Worm (Caenorhabditis elegans) whole organism, late embryonic: Measurements from ENCODE around the gene chk-2.

Experiments used
- C38D4.7 ChIP-seq: fragments of 200-800 bp; sonication (Bioruptor generic); optimal IDR thresholded peaks from 2 replicates; lab custom pipeline; 2018; ENCODE audit warnings: mild to moderate bottlenecking, missing genetic modification characterization, moderate library complexity, missing compliant biosample characterization
- K02D7.2 ChIP-seq: sonication (generic microtip); optimal IDR thresholded peaks from 2 replicates; lab custom pipeline; 2017; ENCODE audit warnings: mild to moderate bottlenecking, missing genetic modification characterization, missing compliant biosample characterization
- K09A11.1 ChIP-seq: sonication (generic microtip); optimal IDR thresholded peaks from 2 replicates; lab custom pipeline; 2017; ENCODE audit warnings: antibody characterized with exemption, mild to moderate bottlenecking, missing genetic modification characterization, missing compliant biosample characterization; ENCODE audit not compliant: insufficient read depth
- T23F11.4 ChIP-seq: fragments of 200-800 bp; sonication (Bioruptor generic); optimal IDR thresholded peaks from 2 replicates; lab custom pipeline; 2018; ENCODE audit warnings: mild to moderate bottlenecking, missing genetic modification characterization, missing compliant biosample characterization
- ama-1 ChIP-seq: fragments of 150-350 bp; optimal IDR thresholded peaks from 2 replicates; lab custom pipeline; 2014
- ceh-19 ChIP-seq: fragments of 200-800 bp; sonication (Bioruptor generic); optimal IDR thresholded peaks from 2 replicates; lab custom pipeline; 2018; ENCODE audit warnings: mild to moderate bottlenecking, missing genetic modification characterization, missing compliant biosample characterization
- ceh-2 ChIP-seq: sonication (generic microtip); optimal IDR thresholded peaks from 2 replicates; lab custom pipeline; 2016; ENCODE audit warnings: missing genotype, missing genetic modification characterization, missing compliant biosample characterization
- ceh-22 ChIP-seq: sonication (generic microtip); optimal IDR thresholded peaks from 2 replicates; lab custom pipeline; 2017; ENCODE audit warnings: missing biosample characterization, missing genetic modification characterization
- ceh-24 ChIP-seq: sonication (generic microtip); optimal IDR thresholded peaks from 2 replicates; lab custom pipeline; 2016; ENCODE audit warnings: mild to moderate bottlenecking, missing genetic modification characterization, missing compliant biosample characterization
- ceh-31 ChIP-seq: sonication (generic microtip); optimal IDR thresholded peaks from 2 replicates; lab custom pipeline; 2016; ENCODE audit warnings: missing genetic modification characterization, missing compliant biosample characterization
- ceh-48 ChIP-seq: sonication (generic microtip); optimal IDR thresholded peaks from 2 replicates; lab custom pipeline; 2016; ENCODE audit warnings: missing genetic modification characterization, inconsistent platforms, missing compliant biosample characterization
- che-1 ChIP-seq: sonication (generic microtip); optimal IDR thresholded peaks from 2 replicates; lab custom pipeline; 2016; ENCODE audit warnings: mild to moderate bottlenecking, missing genetic modification characterization, missing compliant biosample characterization
- dve-1 ChIP-seq: sonication (generic microtip); optimal IDR thresholded peaks from 2 replicates; lab custom pipeline; 2017; ENCODE audit warnings: antibody characterized with exemption, mild to moderate bottlenecking, missing genetic modification characterization, missing compliant biosample characterization
- elt-4 ChIP-seq: sonication (generic microtip); optimal IDR thresholded peaks from 2 replicates; lab custom pipeline; 2016; ENCODE audit warnings: missing genetic modification characterization, missing compliant biosample characterization
- ets-4 ChIP-seq: sonication (generic microtip); optimal IDR thresholded peaks from 2 replicates; lab custom pipeline; 2016; ENCODE audit warnings: missing genetic modification characterization, missing compliant biosample characterization
- eyg-1 ChIP-seq: sonication (generic microtip); optimal IDR thresholded peaks from 2 replicates; lab custom pipeline; 2016; ENCODE audit warnings: missing genotype, missing genetic modification characterization, missing compliant biosample characterization
- fkh-10 ChIP-seq: fragments of 150-350 bp; optimal IDR thresholded peaks from 2 replicates; lab custom pipeline; 2014; ENCODE audit warnings: missing biosample characterization, missing genetic modification reagents, missing genetic modification characterization
- fkh-6 ChIP-seq: sonication (generic microtip); optimal IDR thresholded peaks from 2 replicates; lab custom pipeline; 2016; ENCODE audit warnings: missing genetic modification characterization, missing compliant biosample characterization
- gmeb-2 ChIP-seq: sonication (generic microtip); optimal IDR thresholded peaks from 2 replicates; lab custom pipeline; 2016; ENCODE audit warnings: missing genetic modification characterization, inconsistent platforms, missing compliant biosample characterization
- hlh-13 ChIP-seq: fragments of 200-800 bp; sonication (Bioruptor generic); optimal IDR thresholded peaks from 2 replicates; lab custom pipeline; 2018; ENCODE audit warnings: mild to moderate bottlenecking, missing genetic modification characterization, missing compliant biosample characterization
- hlh-6 ChIP-seq: sonication (generic microtip); optimal IDR thresholded peaks from 2 replicates; lab custom pipeline; 2016; ENCODE audit warnings: missing genotype, missing genetic modification characterization, missing compliant biosample characterization
- hlh-8 ChIP-seq: sonication (generic microtip); optimal IDR thresholded peaks from 2 replicates; lab custom pipeline; 2016; ENCODE audit warnings: missing genotype, missing genetic modification characterization, missing compliant biosample characterization
- nfya-1 ChIP-seq: sonication (generic microtip); optimal IDR thresholded peaks from 2 replicates; lab custom pipeline; 2017; ENCODE audit warnings: missing genetic modification characterization, mild to moderate bottlenecking, missing compliant biosample characterization, antibody characterized with exemption, moderate library complexity
- npax-4 ChIP-seq: sonication (generic microtip); optimal IDR thresholded peaks from 2 replicates; lab custom pipeline; 2016; ENCODE audit warnings: missing genetic modification characterization, missing compliant biosample characterization
- odd-2 ChIP-seq: sonication (generic microtip); optimal IDR thresholded peaks from 2 replicates; lab custom pipeline; 2017; ENCODE audit warnings: antibody characterized with exemption, mild to moderate bottlenecking, missing genetic modification characterization, missing compliant biosample characterization
- pat-9 ChIP-seq: fragments of 200-800 bp; sonication (Bioruptor generic); optimal IDR thresholded peaks from 2 replicates; lab custom pipeline; 2018; ENCODE audit warnings: mild to moderate bottlenecking, missing genetic modification characterization, moderate library complexity, missing compliant biosample characterization
- pqm-1 ChIP-seq: sonication (generic microtip); optimal IDR thresholded peaks from 2 replicates; lab custom pipeline; 2016; ENCODE audit warnings: missing genetic modification characterization, missing compliant biosample characterization
- sox-2 ChIP-seq: fragments of 200-800 bp; sonication (Bioruptor generic); IDR thresholded peaks from 2 replicates; pipeline ENCODE4 v1.3.6; 2022; ENCODE audit warnings: missing genetic modification reagents, missing genetic modification characterization, missing compliant biosample characterization
- sox-4 ChIP-seq: sonication (generic microtip); optimal IDR thresholded peaks from 2 replicates; lab custom pipeline; 2017; ENCODE audit warnings: mild to moderate bottlenecking, missing genetic modification characterization, inconsistent platforms, missing compliant biosample characterization
- tbx-7 ChIP-seq: sonication (generic microtip); optimal IDR thresholded peaks from 2 replicates; lab custom pipeline; 2016; ENCODE audit warnings: missing genotype, missing genetic modification characterization, missing compliant biosample characterization
- zip-5 ChIP-seq: sonication (generic microtip); optimal IDR thresholded peaks from 2 replicates; lab custom pipeline; 2016; ENCODE audit warnings: missing genetic modification characterization, missing compliant biosample characterization

Gene chk-2

ce11 chrV:19923924-19924323, 8.1 kb upstream of the chk-2 start, which contains the start of gene skr-4:
Gene skr-4, plus strand, starts transcription at chrV:19924224.
- TF ChIP-seq pat-9 = no peak
- no peak for TF ChIP-seq C38D4.7 (GFP tag; lab: Kevin White, UChicago)
- no peak for TF ChIP-seq hlh-6 (tag; lab: Kevin White, UChicago)
- TF ChIP-seq ceh-24 = no peak
- TF ChIP-seq sox-4 (tag; lab: Kevin White, UChicago) = no peak
- no peak for TF ChIP-seq dve-1 (tag; lab: Kevin White, UChicago)
- no peak for TF ChIP-seq che-1 (tag; lab: Kevin White, UChicago)
- TF ChIP-seq T23F11.4 (GFP tag; lab: Kevin White, UChicago) = no peak
- TF ChIP-seq ceh-22 (tag; lab: Kevin White, UChicago) = no peak
- no peak for TF ChIP-seq hlh-8 (tag; lab: Kevin White, UChicago)
- no peak for TF ChIP-seq ceh-31 (tag; lab: Kevin White, UChicago)
- no peak for TF ChIP-seq gmeb-2
- no peak for TF ChIP-seq odd-2 (tag; lab: Kevin White, UChicago)
- no peak for TF ChIP-seq K02D7.2 (tag; lab: Kevin White, UChicago)

ce11 chrV:19922613-19923012, 6.8 kb upstream of the chk-2 start, which contains the start of gene Y60A3A.16:
Gene Y60A3A.16, minus strand, starts transcription at chrV:19922713.
- no peak for TF ChIP-seq fkh-6 (tag; lab: Kevin White, UChicago)
- TF ChIP-seq ceh-22 (tag; lab: Kevin White, UChicago) = no peak
- no peak for TF ChIP-seq K09A11.1 (tag; lab: Kevin White, UChicago)
- TF ChIP-seq npax-4 (tag; lab: Kevin White, UChicago) = no peak
- no peak for TF ChIP-seq ceh-19 (GFP tag; lab: Kevin White, UChicago)
- TF ChIP-seq ets-4 (tag; lab: Kevin White, UChicago) = no peak
- no peak for TF ChIP-seq fkh-10 (GFP tag; lab: Kevin White, UChicago)
- TF ChIP-seq tbx-7 (tag; lab: Kevin White, UChicago) = no peak
- no peak for TF ChIP-seq ama-1 (lab: Kevin White, UChicago)

ce11 chrV:19909435-19909834, 6.4 kb downstream of the chk-2 start:
- TF ChIP-seq ceh-48 (tag; lab: Kevin White, UChicago) = peak; percentile 71

- TF ChIP-seq hlh-13 (GFP tag; lab: Kevin White, UChicago) (no peak), eyg-1 (tag; lab: Kevin White, UChicago) (no peak), elt-4 (tag; lab: Kevin White, UChicago) (no peak), ceh-2 (tag; lab: Kevin White, UChicago) (no peak), odd-2 (tag; lab: Kevin White, UChicago) (no peak), pqm-1 (tag; lab: Kevin White, UChicago) (no peak), nfya-1 (no peak), zip-5 (no peak), tbx-7 (tag; lab: Kevin White, UChicago) (no peak), hlh-6 (tag; lab: Kevin White, UChicago) (no peak), gmeb-2 (no peak), dve-1 (tag; lab: Kevin White, UChicago) (no peak)
Observed at ce11 chrV:19908854-19909253, 7.0 kb downstream of the chk-2 start.

ce11 chrV:19907365-19907764, 8.5 kb downstream of the chk-2 start, which contains the start of gene fars-2:
Gene fars-2, minus strand, starts transcription at chrV:19907434.
- TF ChIP-seq sox-2 (GFP tag; lab: Robert Waterston, UW) = no peak
- TF ChIP-seq ceh-48 (tag; lab: Kevin White, UChicago) = peak; percentile 80
- no peak for TF ChIP-seq ets-4 (tag; lab: Kevin White, UChicago)
- TF ChIP-seq, all 69 proteins: peak for 1

- TF ChIP-seq K09A11.1 (tag; lab: Kevin White, UChicago) = no peak
- TF ChIP-seq ceh-48 (tag; lab: Kevin White, UChicago) = peak; percentile 79
Observed at ce11 chrV:19905988-19906387, 9.8 kb downstream of the chk-2 start.
